Fruit fly (Drosophila melanogaster): Measurements from ENCODE around the gene Yp2.

Yp2 gene

dm6 chrX:10082185-10082949 is 29.9 kb upstream of the Yp2 start, which contains the start of gene ZAP3 (continued):
- TF ChIP-seq Rfx (GFP tag; IDR thresholded peaks at IDR 0.05) = 0 out of 2 replicates have a peak, but pooled peaks have one; percentile 20
- no peak for TF ChIP-seq Oli (tag; optimal IDR thresholded peaks at IDR 0.05)
- peak; percentile 31; the same call in 1 of the 2 replicates for TF ChIP-seq hbn (GFP tag; IDR thresholded peaks at IDR 0.05; ENCODE audit: partially characterized antibody)
- no peak for TF ChIP-seq CoRest (tag; optimal IDR thresholded peaks at IDR 0.05)
- no peak for TF ChIP-seq CG16815 (GFP tag; optimal IDR thresholded peaks at IDR 0.05)
- TF ChIP-seq H2.0 (GFP tag; IDR thresholded peaks at IDR 0.05) = no peak
- peak; percentile 70 for TF ChIP-seq BEAF-32 (GFP tag; optimal IDR thresholded peaks at IDR 0.05)
- no peak for TF ChIP-seq CG8388 (GFP tag; optimal IDR thresholded peaks at IDR 0.05)
- no peak for TF ChIP-seq CG7987 (GFP tag; optimal IDR thresholded peaks at IDR 0.05)
- TF ChIP-seq inv (GFP tag; IDR thresholded peaks at IDR 0.05; ENCODE audit: partially characterized antibody) = peak; percentile 39; the same call in 1 of the 2 replicates
- TF ChIP-seq insv (GFP tag; optimal IDR thresholded peaks at IDR 0.05) = no peak
- TF ChIP-seq MESR4 (GFP tag; optimal IDR thresholded peaks at IDR 0.05) = peak; percentile 88
- peak; percentile 68 for TF ChIP-seq YL-1 (GFP tag; optimal IDR thresholded peaks at IDR 0.05)
- no peak for TF ChIP-seq Hand (GFP tag; optimal IDR thresholded peaks at IDR 0.05)
- peak; percentile 61 for TF ChIP-seq CG42726 (GFP tag; IDR thresholded peaks at IDR 0.05; ENCODE audit: partially characterized antibody)
- peak; percentile 37; the same call in 1 of the 3 replicates for TF ChIP-seq Doc3 (GFP tag; IDR thresholded peaks at IDR 0.05; ENCODE audit: partially characterized antibody)
- no peak for TF ChIP-seq Blimp-1 (GFP tag; optimal IDR thresholded peaks at IDR 0.05)
- no peak for TF ChIP-seq tgo (GFP tag; IDR thresholded peaks at IDR 0.05)
- TF ChIP-seq peb (GFP tag; IDR thresholded peaks at IDR 0.05) = no peak
- peak; percentile 51 for TF ChIP-seq CG9797 (GFP tag; optimal IDR thresholded peaks at IDR 0.05)
- TF ChIP-seq Scr (GFP tag; IDR thresholded peaks at IDR 0.05; ENCODE audit: partially characterized antibody) = peak; percentile 56; the same call in 1 of the 2 replicates
- TF ChIP-seq CG12155 (GFP tag; optimal IDR thresholded peaks at IDR 0.05) = no peak
- no peak for TF ChIP-seq Hr39 (optimal IDR thresholded peaks at IDR 0.05)
- no peak for TF ChIP-seq klu (GFP tag; IDR thresholded peaks at IDR 0.05)
- TF ChIP-seq Gug (GFP tag; IDR thresholded peaks at IDR 0.05) = no peak
- peak; percentile 27; the same call in 1 of the 2 replicates for TF ChIP-seq CG13287 (GFP tag; IDR thresholded peaks at IDR 0.05; ENCODE audit: partially characterized antibody)
- no peak for TF ChIP-seq CG12071 (GFP tag; optimal IDR thresholded peaks at IDR 0.05)
- peak; percentile 39 for TF ChIP-seq Med (GFP tag)
- TF ChIP-seq cg (GFP tag; optimal IDR thresholded peaks at IDR 0.05) = no peak
- TF ChIP-seq Fer2 (tag; optimal IDR thresholded peaks at IDR 0.05) = no peak
- TF ChIP-seq dm (GFP tag; optimal IDR thresholded peaks at IDR 0.05) = no peak
- peak; percentile 22 for TF ChIP-seq Sin3A (optimal IDR thresholded peaks at IDR 0.05)
- no peak for TF ChIP-seq gsb-n (tag; optimal IDR thresholded peaks at IDR 0.05)
- no peak for TF ChIP-seq Oaz (GFP tag; IDR thresholded peaks at IDR 0.05)
- peak; percentile 40; the same call in 1 of the 2 replicates for TF ChIP-seq bbx (GFP tag; IDR thresholded peaks at IDR 0.05; ENCODE audit: partially characterized antibody)
- no peak for TF ChIP-seq CG13123 (GFP tag; optimal IDR thresholded peaks at IDR 0.05)
- peak; percentile 52; the same call in 1 of the 3 replicates for TF ChIP-seq Opbp (GFP tag; IDR thresholded peaks at IDR 0.05; ENCODE audit: partially characterized antibody)
- TF ChIP-seq Bgb (GFP tag; IDR thresholded peaks at IDR 0.05; ENCODE audit: partially characterized antibody) = peak; percentile 39; the same call in 1 of the 2 replicates
- TF ChIP-seq CG3726 (GFP tag; IDR thresholded peaks at IDR 0.05) = no peak
- TF ChIP-seq knrl (GFP tag; IDR thresholded peaks at IDR 0.05; ENCODE audit: partially characterized antibody) = peak; percentile 46; the same call in 2 of the 3 replicates
- peak; percentile 65 for TF ChIP-seq gfzf (GFP tag; optimal IDR thresholded peaks at IDR 0.05)
- TF ChIP-seq Hr51 (GFP tag; optimal IDR thresholded peaks at IDR 0.05) = no peak
- TF ChIP-seq CkIIα-i1 (GFP tag; IDR thresholded peaks at IDR 0.05) = no peak
- TF ChIP-seq zf30C (GFP tag; optimal IDR thresholded peaks at IDR 0.05) = no peak
- TF ChIP-seq amos (GFP tag; IDR thresholded peaks at IDR 0.05; ENCODE audit: partially characterized antibody) = peak; percentile 67
- peak; percentile 28; the same call in 1 of the 3 replicates for TF ChIP-seq CG34422 (GFP tag; IDR thresholded peaks at IDR 0.05)
- peak; percentile 17; the same call in 1 of the 3 replicates for TF ChIP-seq zfh1 (GFP tag; IDR thresholded peaks at IDR 0.05)
